Fruit fly (Drosophila melanogaster) whole organism, embryonic: ENCODE results near the gene DIP-alpha.

Source experiments
- BEAF-32 ChIP-seq: fragments of 200-800 bp; sonication (Bioruptor generic); optimal IDR thresholded peaks from 3 replicates; lab custom pipeline; 2017; ENCODE audit warnings: missing biosample characterization, missing genetic modification characterization, mild to moderate bottlenecking, moderate library complexity, missing genetic modification reagents
- Bdp1 ChIP-seq: fragments of 200-800 bp; sonication (Bioruptor generic); optimal IDR thresholded peaks from 3 replicates; lab custom pipeline; 2016; ENCODE audit warnings: missing biosample characterization, missing genetic modification characterization
- BtbVII ChIP-seq: fragments of 200-800 bp; sonication (Bioruptor generic); optimal IDR thresholded peaks from 3 replicates; lab custom pipeline; 2017; ENCODE audit warnings: missing biosample characterization, mild to moderate bottlenecking, missing genetic modification characterization
- CG11456 ChIP-seq: fragments of 200-800 bp; sonication (Bioruptor generic); IDR thresholded peaks from 3 replicates; pipeline ENCODE4 v1.3.6; 2022; ENCODE audit warnings: missing biosample characterization, missing genetic modification characterization
- CG12104 ChIP-seq: fragments of 200-800 bp; sonication (Bioruptor generic); optimal IDR thresholded peaks from 3 replicates; lab custom pipeline; 2016; ENCODE audit warnings: missing biosample characterization, missing genetic modification characterization
- CG12942 ChIP-seq: fragments of 200-800 bp; sonication (Bioruptor generic); optimal IDR thresholded peaks from 3 replicates; lab custom pipeline; 2016; ENCODE audit warnings: missing biosample characterization, missing genetic modification characterization
- CG13775 ChIP-seq: fragments of 200-800 bp; sonication (Bioruptor generic); optimal IDR thresholded peaks from 3 replicates; lab custom pipeline; 2017; ENCODE audit warnings: missing biosample characterization, mild to moderate bottlenecking, missing genetic modification characterization
- CG16813 ChIP-seq: fragments of 200-800 bp; sonication (Bioruptor generic); IDR thresholded peaks from 3 replicates; pipeline ENCODE4 v1.3.6; 2022; ENCODE audit warnings: missing biosample characterization, missing genetic modification characterization; ENCODE audit not compliant: partially characterized antibody
- CG33557 ChIP-seq: fragments of 200-800 bp; sonication (Bioruptor generic); optimal IDR thresholded peaks from 2 replicates; lab custom pipeline; 2019; ENCODE audit warnings: missing biosample characterization, mild to moderate bottlenecking, missing genetic modification characterization, moderate library complexity
- CG4360 ChIP-seq: fragments of 200-800 bp; sonication (Bioruptor generic); IDR thresholded peaks from 2 replicates; pipeline ENCODE4 v1.3.6; 2022; ENCODE audit warnings: missing biosample characterization, missing genetic modification characterization
- CG6272 ChIP-seq: fragments of 200-800 bp; sonication (Bioruptor generic); IDR thresholded peaks from 2 replicates; pipeline ENCODE4 v1.3.6; 2022; ENCODE audit warnings: missing biosample characterization, missing genetic modification characterization
- CG7271 ChIP-seq: fragments of 200-800 bp; sonication (Bioruptor generic); optimal IDR thresholded peaks from 2 replicates; lab custom pipeline; 2018; ENCODE audit warnings: missing biosample characterization, mild to moderate bottlenecking, missing genetic modification characterization, moderate library complexity
- CG7556 ChIP-seq: fragments of 200-800 bp; sonication (Bioruptor generic); optimal IDR thresholded peaks from 2 replicates; lab custom pipeline; 2017; ENCODE audit warnings: missing biosample characterization, mild to moderate bottlenecking, missing genetic modification characterization
- Doc3 ChIP-seq: fragments of 200-800 bp; sonication (Bioruptor generic); IDR thresholded peaks from 3 replicates; pipeline ENCODE4 v1.3.6; 2022; ENCODE audit warnings: missing biosample characterization, missing genetic modification characterization; ENCODE audit not compliant: partially characterized antibody
- Dp ChIP-seq: fragments of 200-800 bp; sonication (Bioruptor generic); optimal IDR thresholded peaks from 2 replicates; lab custom pipeline; 2018; ENCODE audit warnings: missing biosample characterization, mild to moderate bottlenecking, missing genetic modification characterization, moderate library complexity
- Dref ChIP-seq: fragments of 200-800 bp; sonication (Bioruptor generic); IDR thresholded peaks from 2 replicates; pipeline ENCODE4 v1.3.6; 2022; ENCODE audit warnings: missing biosample characterization, missing genetic modification characterization
- Hey ChIP-seq: fragments of 200-800 bp; sonication (Bioruptor generic); optimal IDR thresholded peaks from 3 replicates; lab custom pipeline; 2018; ENCODE audit warnings: missing biosample characterization, mild to moderate bottlenecking, missing genetic modification characterization
- Hmx ChIP-seq: fragments of 200-800 bp; sonication (Bioruptor generic); optimal IDR thresholded peaks from 2 replicates; lab custom pipeline; 2016; ENCODE audit warnings: missing biosample characterization, missing genetic modification characterization
- Hr78 ChIP-seq, 2 experiments: fragments of 200-800 bp in 1 of 2; fragments of >200 bp in 1 of 2; sonication (Bioruptor generic) in 1 of 2; optimal IDR thresholded peaks; 2 replicates each; lab custom pipeline; 2017 to 2019; ENCODE audit warnings: missing biosample characterization in 2 of 2, missing genetic modification characterization in 2 of 2, mild to moderate bottlenecking in 1 of 2, moderate library complexity in 1 of 2
- MBD-R2 ChIP-seq: fragments of 200-800 bp; sonication (Bioruptor generic); IDR thresholded peaks from 2 replicates; pipeline ENCODE4 v1.3.6; 2022; ENCODE audit warnings: missing biosample characterization, missing genetic modification characterization
- Meics ChIP-seq: fragments of 200-800 bp; sonication (Bioruptor generic); optimal IDR thresholded peaks from 2 replicates; lab custom pipeline; 2017; ENCODE audit warnings: missing biosample characterization, mild to moderate bottlenecking, missing genetic modification characterization
- Nf-YA ChIP-seq: fragments of 200-800 bp; sonication (Bioruptor generic); IDR thresholded peaks from 2 replicates; pipeline ENCODE4 v1.3.6; 2022; ENCODE audit warnings: missing biosample characterization, missing genetic modification characterization
- NfI ChIP-seq: fragments of 200-800 bp; sonication (Bioruptor generic); optimal IDR thresholded peaks from 3 replicates; lab custom pipeline; 2018; ENCODE audit warnings: missing biosample characterization, mild to moderate bottlenecking, missing genetic modification characterization, moderate library complexity
- Optix ChIP-seq: fragments of 200-800 bp; sonication (Bioruptor generic); IDR thresholded peaks from 3 replicates; pipeline ENCODE4 v1.3.6; 2022; ENCODE audit warnings: missing biosample characterization, missing genetic modification characterization
- Tbp ChIP-seq: fragments of >200 bp; optimal IDR thresholded peaks from 2 replicates; lab custom pipeline; 2018; ENCODE audit warnings: missing biosample characterization, missing genetic modification characterization
- Xrp1 ChIP-seq: fragments of 200-800 bp; sonication (Bioruptor generic); IDR thresholded peaks from 2 replicates; pipeline ENCODE4 v1.3.6; 2022; ENCODE audit warnings: missing biosample characterization, missing genetic modification characterization
- ab ChIP-seq: fragments of 200-800 bp; sonication (Bioruptor generic); optimal IDR thresholded peaks from 2 replicates; lab custom pipeline; 2016; ENCODE audit warnings: missing biosample characterization, missing genetic modification characterization
- ato ChIP-seq: fragments of 200-800 bp; sonication (Bioruptor generic); IDR thresholded peaks from 2 replicates; pipeline ENCODE4 v1.3.6; 2022; ENCODE audit warnings: missing biosample characterization, missing genetic modification characterization; ENCODE audit not compliant: partially characterized antibody
- btn ChIP-seq: fragments of 200-800 bp; sonication (Bioruptor generic); optimal IDR thresholded peaks from 2 replicates; lab custom pipeline; 2016; ENCODE audit warnings: missing biosample characterization, missing genetic modification characterization
- dmrt11E ChIP-seq: fragments of 200-800 bp; sonication (Bioruptor generic); optimal IDR thresholded peaks from 3 replicates; lab custom pipeline; 2018; ENCODE audit warnings: missing biosample characterization, mild to moderate bottlenecking, missing genetic modification characterization, moderate library complexity
- dysf ChIP-seq: fragments of 200-800 bp; sonication (Bioruptor generic); IDR thresholded peaks from 3 replicates; pipeline ENCODE4 v1.3.6; 2022; ENCODE audit warnings: missing biosample characterization, missing genetic modification characterization
- gfzf ChIP-seq: fragments of 200-800 bp; sonication (Bioruptor generic); optimal IDR thresholded peaks from 2 replicates; lab custom pipeline; 2016; ENCODE audit warnings: missing biosample characterization, mild to moderate bottlenecking, missing genetic modification characterization, moderate library complexity
- hth ChIP-seq: fragments of >200 bp; optimal IDR thresholded peaks from 2 replicates; lab custom pipeline; 2017; ENCODE audit warnings: inconsistent platforms
- kni ChIP-seq: fragments of 200-800 bp; sonication (Bioruptor generic); optimal IDR thresholded peaks from 3 replicates; lab custom pipeline; 2017; ENCODE audit warnings: mild to moderate bottlenecking, missing biosample characterization, missing genetic modification reagents, missing genetic modification characterization
- lov ChIP-seq, 2 experiments: fragments of 200-800 bp in 1 of 2; fragments of >200 bp in 1 of 2; sonication (Bioruptor generic) in 1 of 2; IDR thresholded peaks in 1 of 2; optimal IDR thresholded peaks in 1 of 2; 2 replicates in 1 of 2; 3 replicates in 1 of 2; pipeline versions ENCODE4 v1.3.6 to Lab custom; 2017 to 2022; ENCODE audit warnings: missing biosample characterization in 1 of 2, missing genetic modification characterization in 1 of 2
- mam ChIP-seq: fragments of 200-800 bp; sonication (Bioruptor generic); optimal IDR thresholded peaks from 3 replicates; lab custom pipeline; 2016; ENCODE audit warnings: missing biosample characterization, missing genetic modification characterization
- p53 ChIP-seq: fragments of 200-800 bp; sonication (Bioruptor generic); optimal IDR thresholded peaks from 2 replicates; lab custom pipeline; 2016; ENCODE audit warnings: missing biosample characterization, missing genetic modification characterization
- peb ChIP-seq: fragments of 200-800 bp; sonication (Bioruptor generic); IDR thresholded peaks from 2 replicates; pipeline ENCODE4 v1.3.6; 2022; ENCODE audit warnings: missing biosample characterization, missing genetic modification characterization
- pnt ChIP-seq: fragments of 200-800 bp; sonication (Bioruptor generic); optimal IDR thresholded peaks from 3 replicates; lab custom pipeline; 2016; ENCODE audit warnings: missing biosample characterization, missing genetic modification characterization
- prd ChIP-seq, 3 experiments: fragments of >200 bp in 2 of 3; fragments of 200-800 bp in 1 of 3; sonication (Bioruptor generic) in 1 of 3; optimal IDR thresholded peaks in 2 of 3; IDR thresholded peaks in 1 of 3; 2 replicates in 2 of 3; 3 replicates in 1 of 3; pipeline versions ENCODE4 v1.3.6 to Lab custom; 2017 to 2022; ENCODE audit warnings: missing biosample characterization in 1 of 3, missing genetic modification characterization in 1 of 3
- pros ChIP-seq: fragments of 200-800 bp; sonication (Bioruptor generic); optimal IDR thresholded peaks from 3 replicates; lab custom pipeline; 2019; ENCODE audit warnings: missing biosample characterization, mild to moderate bottlenecking, missing genetic modification characterization, moderate library complexity
- run ChIP-seq: fragments of 200-800 bp; sonication (Bioruptor generic); optimal IDR thresholded peaks from 3 replicates; lab custom pipeline; 2018; ENCODE audit warnings: missing biosample characterization, mild to moderate bottlenecking, missing genetic modification characterization
- sc ChIP-seq, 3 experiments: fragments of >200 bp in 2 of 3; fragments of 200-800 bp in 1 of 3; sonication (Bioruptor generic) in 1 of 3; optimal IDR thresholded peaks; 2 replicates in 2 of 3; 3 replicates in 1 of 3; lab custom pipeline; 2017; ENCODE audit warnings: mild to moderate bottlenecking in 1 of 3, missing biosample characterization in 1 of 3, missing genetic modification characterization in 1 of 3, missing genetic modification reagents in 1 of 3
- seq ChIP-seq: fragments of 200-800 bp; sonication (Bioruptor generic); IDR thresholded peaks from 2 replicates; pipeline ENCODE4 v1.3.6; 2022; ENCODE audit warnings: missing biosample characterization, missing genetic modification characterization
- so ChIP-seq: fragments of 200-800 bp; sonication (Bioruptor generic); IDR thresholded peaks from 3 replicates; pipeline ENCODE4 v1.3.6; 2022; ENCODE audit warnings: missing biosample characterization, missing genetic modification characterization
- sr ChIP-seq: fragments of 200-800 bp; sonication (Bioruptor generic); IDR thresholded peaks from 3 replicates; pipeline ENCODE4 v1.3.6; 2022; ENCODE audit warnings: missing biosample characterization, missing genetic modification characterization
- tin ChIP-seq: fragments of 200-800 bp; sonication (Bioruptor generic); optimal IDR thresholded peaks from 3 replicates; lab custom pipeline; 2016; ENCODE audit warnings: missing biosample characterization, missing genetic modification characterization
- twi ChIP-seq: fragments of 200-800 bp; optimal IDR thresholded peaks from 2 replicates; lab custom pipeline; 2019; ENCODE audit warnings: missing biosample characterization, mild to moderate bottlenecking, missing genetic modification characterization, moderate library complexity
- unc-4 ChIP-seq: fragments of 200-800 bp; sonication (Bioruptor generic); IDR thresholded peaks from 2 replicates; pipeline ENCODE4 v1.3.6; 2022; ENCODE audit warnings: missing biosample characterization, missing genetic modification characterization; ENCODE audit not compliant: partially characterized antibody
- vfl ChIP-seq: fragments of 200-800 bp; sonication (Bioruptor generic); optimal IDR thresholded peaks from 2 replicates; lab custom pipeline; 2016; ENCODE audit warnings: missing biosample characterization, missing genetic modification characterization

The DIP-alpha gene

DNA sequence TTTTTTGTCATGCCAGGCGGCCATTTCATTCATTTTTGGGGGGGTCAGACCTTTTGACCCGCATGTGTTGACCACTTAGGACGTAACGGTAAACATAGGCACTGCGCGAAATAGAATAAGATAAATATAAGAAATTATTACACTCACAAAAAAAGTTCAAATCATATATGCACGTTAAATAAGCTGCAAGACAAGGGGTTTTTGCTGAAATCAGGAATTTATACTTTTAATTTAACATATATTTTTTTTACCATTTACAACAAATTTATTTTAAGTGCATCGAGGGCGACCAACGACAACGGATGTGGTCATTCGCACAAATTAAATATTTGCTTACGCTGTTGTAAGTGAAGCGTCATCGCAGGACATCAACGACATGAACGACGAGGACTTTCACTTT lies 9.8 kb upstream of the DIP-alpha start (continued):
- TF ChIP-seq Xrp1 (GFP tag; lab: Robert Waterston, UW), result no peak
- no peak for TF ChIP-seq kni
- no peak for TF ChIP-seq CG6272 (GFP tag; lab: Robert Waterston, UW)
- TF ChIP-seq hth (lab: Kevin White, UChicago), result no peak
- TF ChIP-seq mam (GFP tag; lab: Kevin White, UChicago), result no peak
- TF ChIP-seq NfI (GFP tag; lab: Kevin White, UChicago), result no peak
- no peak for TF ChIP-seq so (GFP tag; lab: Robert Waterston, UW)
- no peak for TF ChIP-seq Bdp1 (GFP tag; lab: Kevin White, UChicago)
- no peak for TF ChIP-seq Tbp (GFP tag; lab: Kevin White, UChicago)
- TF ChIP-seq Doc3 (GFP tag; lab: Robert Waterston, UW), result no peak
- TF ChIP-seq pros (GFP tag; lab: Kevin White, UChicago), result no peak
- TF ChIP-seq CG12942 (GFP tag; lab: Kevin White, UChicago), result no peak
- no peak for TF ChIP-seq CG13775 (GFP tag; lab: Kevin White, UChicago)
- no peak for TF ChIP-seq dmrt11E
- no peak for TF ChIP-seq BEAF-32 (GFP tag; lab: Kevin White, UChicago)
- TF ChIP-seq prd (optimal IDR thresholded peaks at IDR 0.05; lab: Kevin White, UChicago), result no peak
- TF ChIP-seq prd (GFP tag; IDR thresholded peaks at IDR 0.05; lab: Robert Waterston, UW), result peak; percentile 50; the same call in 1 of the 3 replicates
- no peak for TF ChIP-seq CG11456
- TF ChIP-seq pnt, result no peak
- no peak for TF ChIP-seq BtbVII
- no peak for TF ChIP-seq p53 (GFP tag; lab: Kevin White, UChicago)
- TF ChIP-seq gfzf (GFP tag; lab: Kevin White, UChicago), result no peak
- TF ChIP-seq ab (GFP tag; lab: Kevin White, UChicago), result no peak
- no peak for TF ChIP-seq Hey (tag; lab: Kevin White, UChicago)
- no peak for TF ChIP-seq peb (GFP tag; lab: Robert Waterston, UW)
- no peak for TF ChIP-seq sc (optimal IDR thresholded peaks at IDR 0.05; lab: Kevin White, UChicago)
- no peak for TF ChIP-seq sc (GFP tag; optimal IDR thresholded peaks at IDR 0.05; lab: Kevin White, UChicago)
- TF ChIP-seq tin (GFP tag; lab: Kevin White, UChicago), result no peak
- TF ChIP-seq run, result no peak
- TF ChIP-seq Hmx (GFP tag; lab: Kevin White, UChicago), result no peak
- TF ChIP-seq Dp (GFP tag; lab: Kevin White, UChicago), result no peak
- no peak for TF ChIP-seq CG4360
- TF ChIP-seq sr (GFP tag; lab: Robert Waterston, UW), result no peak
- TF ChIP-seq btn (GFP tag; lab: Kevin White, UChicago), result no peak
- peak; percentile 25 for TF ChIP-seq CG7556 (GFP tag; lab: Kevin White, UChicago)
- TF ChIP-seq CG7271 (tag; lab: Kevin White, UChicago), result no peak
- no peak for TF ChIP-seq ato (GFP tag; lab: Robert Waterston, UW)
- no peak for TF ChIP-seq CG16813 (GFP tag; lab: Robert Waterston, UW)
- no peak for TF ChIP-seq CG12104 (GFP tag; lab: Kevin White, UChicago)
- TF ChIP-seq Dref, result no peak
- no peak for TF ChIP-seq twi (tag; lab: Kevin White, UChicago)
- TF ChIP-seq Meics (GFP tag; lab: Kevin White, UChicago), result no peak
- TF ChIP-seq unc-4, result no peak
- TF ChIP-seq CG33557 (GFP tag; lab: Kevin White, UChicago), result no peak
- TF ChIP-seq MBD-R2 (GFP tag; lab: Robert Waterston, UW), result no peak
- 0 out of 3 replicates have a peak, but pooled peaks have one; percentile 17 for TF ChIP-seq dysf
- TF ChIP-seq vfl (GFP tag; lab: Kevin White, UChicago), result no peak
- TF ChIP-seq seq, result 0 out of 2 replicates have a peak, but pooled peaks have one; percentile 39
- no peak for TF ChIP-seq lov (optimal IDR thresholded peaks at IDR 0.05; lab: Kevin White, UChicago)
- no peak for TF ChIP-seq lov (GFP tag; IDR thresholded peaks at IDR 0.05; lab: Robert Waterston, UW)
- no peak for TF ChIP-seq Hr78 (GFP tag; optimal IDR thresholded peaks at IDR 0.05; lab: Kevin White, UChicago)
- no peak for TF ChIP-seq Optix
- no peak for TF ChIP-seq Nf-YA
